Worm (Caenorhabditis elegans) whole organism, early embryonic: Measurements from ENCODE around the gene dcr-1.

Experiments used
- B0310.2 ChIP-seq: sonication (generic microtip); optimal IDR thresholded peaks from 2 replicates; lab custom pipeline; 2016; ENCODE audit warnings: mild to moderate bottlenecking, missing genetic modification characterization, missing compliant biosample characterization
- F13C5.2 ChIP-seq: sonication (generic microtip); optimal IDR thresholded peaks from 2 replicates; lab custom pipeline; 2017; ENCODE audit warnings: mild to moderate bottlenecking, missing genetic modification characterization, inconsistent platforms, missing compliant biosample characterization
- aly-1 ChIP-seq: sonication (generic microtip); optimal IDR thresholded peaks from 2 replicates; lab custom pipeline; 2016; ENCODE audit warnings: missing genetic modification characterization, missing compliant biosample characterization
- ama-1 ChIP-seq: fragments of 150-350 bp; optimal IDR thresholded peaks from 2 replicates; lab custom pipeline; 2014
- ceh-13 ChIP-seq: fragments of 200-800 bp; sonication (Bioruptor generic); optimal IDR thresholded peaks from 2 replicates; lab custom pipeline; 2018; ENCODE audit warnings: mild to moderate bottlenecking, missing genetic modification characterization, missing compliant biosample characterization
- ceh-36 ChIP-seq: sonication (generic microtip); optimal IDR thresholded peaks from 2 replicates; lab custom pipeline; 2016; ENCODE audit warnings: missing genetic modification characterization, inconsistent platforms, missing compliant biosample characterization
- ets-7 ChIP-seq: sonication (generic microtip); optimal IDR thresholded peaks from 2 replicates; lab custom pipeline; 2016; ENCODE audit warnings: missing genotype, missing genetic modification characterization, missing compliant biosample characterization
- flt-1 ChIP-seq: fragments of 200-800 bp; sonication (Bioruptor generic); IDR thresholded peaks from 2 replicates; pipeline ENCODE4 v1.3.6; 2022; ENCODE audit warnings: missing genetic modification characterization, missing compliant biosample characterization
- hmbx-1 ChIP-seq: sonication (generic microtip); optimal IDR thresholded peaks from 2 replicates; lab custom pipeline; 2016; ENCODE audit warnings: mild to moderate bottlenecking, missing genetic modification characterization, missing compliant biosample characterization
- hmg-4 ChIP-seq: fragments of 200-800 bp; sonication (Bioruptor generic); optimal IDR thresholded peaks from 2 replicates; lab custom pipeline; 2018; ENCODE audit warnings: mild to moderate bottlenecking, missing genetic modification characterization, missing compliant biosample characterization
- hnd-1 ChIP-seq: sonication (generic microtip); optimal IDR thresholded peaks from 2 replicates; lab custom pipeline; 2016; ENCODE audit warnings: missing genetic modification characterization, missing compliant biosample characterization
- pes-1 ChIP-seq: fragments of 200-800 bp; sonication (Bioruptor generic); IDR thresholded peaks from 2 replicates; pipeline ENCODE4 v1.3.6; 2022; ENCODE audit warnings: missing genetic modification reagents, missing genetic modification characterization, missing compliant biosample characterization
- scrt-1 ChIP-seq: fragments of 200-800 bp; sonication (Bioruptor generic); IDR thresholded peaks from 2 replicates; pipeline ENCODE4 v1.3.6; 2022; ENCODE audit warnings: missing genetic modification characterization, missing compliant biosample characterization
- sea-1 ChIP-seq: fragments of 200-800 bp; sonication (Bioruptor generic); conservative IDR thresholded peaks from 2 replicates; pipeline ENCODE4 v1.3.6; 2022; ENCODE audit warnings: missing genetic modification characterization, missing compliant biosample characterization
- tbx-11 ChIP-seq: fragments of 200-800 bp; sonication (Bioruptor generic); IDR thresholded peaks from 2 replicates; pipeline ENCODE4 v1.3.6; 2022; ENCODE audit warnings: missing genetic modification characterization, missing compliant biosample characterization
- tbx-37 ChIP-seq: fragments of 200-800 bp; sonication (Bioruptor generic); conservative IDR thresholded peaks from 2 replicates; pipeline ENCODE4 v1.3.6; 2022; ENCODE audit warnings: missing genetic modification reagents, missing genetic modification characterization, missing compliant biosample characterization
- tra-4 ChIP-seq: sonication (generic microtip); optimal IDR thresholded peaks from 2 replicates; lab custom pipeline; 2017; ENCODE audit warnings: missing genetic modification characterization, missing compliant biosample characterization

Gene dcr-1

ce11 chrIII:8111347-8111746, 31.3 kb upstream of the dcr-1 start:
- no peak for TF ChIP-seq ama-1 (lab: Kevin White, UChicago)
- TF ChIP-seq sea-1 = no peak
- TF ChIP-seq tbx-37 = no peak
- no peak for TF ChIP-seq hmbx-1 (tag; lab: Kevin White, UChicago)
- TF ChIP-seq tbx-11 = no peak
- no peak for TF ChIP-seq hmg-4
- no peak for TF ChIP-seq ceh-13 (GFP tag; lab: Kevin White, UChicago)
- no peak for TF ChIP-seq F13C5.2 (tag; lab: Kevin White, UChicago)
- no peak for TF ChIP-seq flt-1
- no peak for TF ChIP-seq B0310.2
- TF ChIP-seq scrt-1 (GFP tag; lab: Robert Waterston, UW) = no peak
- no peak for TF ChIP-seq ets-7 (tag; lab: Kevin White, UChicago)

DNA sequence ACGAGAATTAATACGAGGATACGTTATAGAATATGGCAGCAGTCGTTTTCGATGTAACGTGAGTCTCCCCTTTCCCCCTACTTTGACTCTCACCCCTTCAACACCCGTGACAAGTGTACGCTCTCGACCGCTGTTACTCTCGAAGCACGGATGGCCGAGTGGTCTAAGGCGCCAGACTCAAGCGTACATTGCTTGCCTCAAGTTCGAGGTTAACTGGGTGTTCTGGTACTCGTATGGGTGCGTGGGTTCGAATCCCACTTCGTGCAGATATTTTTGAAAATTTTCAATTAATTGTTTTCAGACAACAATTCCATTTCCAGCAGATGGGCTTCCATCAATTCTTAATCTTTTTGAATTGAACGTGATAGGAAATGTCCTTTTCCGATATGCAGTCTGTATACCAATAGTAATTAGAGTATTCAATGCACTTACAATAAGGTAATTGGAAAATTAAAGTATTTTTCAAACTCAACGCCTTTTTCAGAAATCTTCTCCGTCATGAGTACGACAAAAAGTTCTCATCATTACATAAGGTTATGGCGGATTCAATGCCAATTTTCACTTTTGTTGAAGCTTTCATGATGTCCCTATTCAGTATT, 29.5 kb upstream of the dcr-1 start:
- peak; percentile 90 for TF ChIP-seq aly-1 (tag; lab: Kevin White, UChicago)
- TF ChIP-seq flt-1 = peak; percentile 93
- peak; percentile 70 for TF ChIP-seq tra-4
- TF ChIP-seq tbx-37 = peak; percentile 83
- TF ChIP-seq B0310.2 = peak; percentile 90
- TF ChIP-seq ama-1 (lab: Kevin White, UChicago) = no peak
- TF ChIP-seq hmg-4 = peak; percentile 93
- peak; percentile 90 for TF ChIP-seq F13C5.2 (tag; lab: Kevin White, UChicago)
- peak; percentile 89 for TF ChIP-seq ceh-36 (tag; lab: Kevin White, UChicago)
- TF ChIP-seq tbx-11 = peak; percentile 89
- TF ChIP-seq scrt-1 (GFP tag; lab: Robert Waterston, UW) = peak; percentile 89
- TF ChIP-seq ets-7 (tag; lab: Kevin White, UChicago) = peak; percentile 70
- TF ChIP-seq sea-1 = peak; percentile 91
- peak; percentile 95 for TF ChIP-seq pes-1 (GFP tag; lab: Robert Waterston, UW)
- TF ChIP-seq hmbx-1 (tag; lab: Kevin White, UChicago) = peak; percentile 57
- TF ChIP-seq ceh-13 (GFP tag; lab: Kevin White, UChicago) = peak; percentile 87
- peak; percentile 68 for TF ChIP-seq hnd-1 (tag; lab: Kevin White, UChicago)

ce11 chrIII:8108490-8108889, 28.4 kb upstream of the dcr-1 start, which contains the start of gene C14B9.3:
C14B9.3 (plus strand) TSS chrIII:8108790.
- TF ChIP-seq tbx-37 = no peak
- no peak for TF ChIP-seq hnd-1 (tag; lab: Kevin White, UChicago)
- TF ChIP-seq scrt-1 (GFP tag; lab: Robert Waterston, UW) = no peak
- TF ChIP-seq hmbx-1 (tag; lab: Kevin White, UChicago) = no peak
- TF ChIP-seq B0310.2 = no peak
- TF ChIP-seq ama-1 (lab: Kevin White, UChicago) = no peak
- TF ChIP-seq sea-1 = no peak
- TF ChIP-seq tra-4 = no peak
- TF ChIP-seq flt-1 = no peak
- no peak for TF ChIP-seq pes-1 (GFP tag; lab: Robert Waterston, UW)
- no peak for TF ChIP-seq ceh-13 (GFP tag; lab: Kevin White, UChicago)
- no peak for TF ChIP-seq F13C5.2 (tag; lab: Kevin White, UChicago)
- no peak for TF ChIP-seq ets-7 (tag; lab: Kevin White, UChicago)
- TF ChIP-seq ceh-36 (tag; lab: Kevin White, UChicago) = no peak
- TF ChIP-seq tbx-11 = no peak
- no peak for TF ChIP-seq aly-1 (tag; lab: Kevin White, UChicago)
- no peak for TF ChIP-seq hmg-4

ce11 chrIII:8106476-8106875, 26.4 kb upstream of the dcr-1 start:
- TF ChIP-seq hnd-1 (tag; lab: Kevin White, UChicago) (peak; percentile 66), hmg-4 (peak; percentile 92), sea-1 (peak; percentile 88), scrt-1 (GFP tag; lab: Robert Waterston, UW) (peak; percentile 88), hmbx-1 (tag; lab: Kevin White, UChicago) (peak; percentile 27), tra-4 (peak; percentile 51), aly-1 (tag; lab: Kevin White, UChicago) (peak; percentile 88), ama-1 (lab: Kevin White, UChicago) (no peak), B0310.2 (peak; percentile 79), F13C5.2 (tag; lab: Kevin White, UChicago) (peak; percentile 80), ets-7 (tag; lab: Kevin White, UChicago) (peak; percentile 50), ceh-13 (GFP tag; lab: Kevin White, UChicago) (peak; percentile 64), tbx-11 (peak; percentile 77), pes-1 (GFP tag; lab: Robert Waterston, UW) (peak; percentile 91), tbx-37 (peak; percentile 67), ceh-36 (tag; lab: Kevin White, UChicago) (peak; percentile 75), flt-1 (peak; percentile 86)

ce11 chrIII:8105771-8106170, 25.7 kb upstream of the dcr-1 start:
- TF ChIP-seq hmbx-1 (tag; lab: Kevin White, UChicago) (no peak), scrt-1 (GFP tag; lab: Robert Waterston, UW) (no peak), pes-1 (GFP tag; lab: Robert Waterston, UW) (no peak), tra-4 (no peak), flt-1 (no peak), ceh-36 (tag; lab: Kevin White, UChicago) (no peak), B0310.2 (no peak), ets-7 (tag; lab: Kevin White, UChicago) (no peak), hmg-4 (no peak), tbx-37 (no peak), ama-1 (lab: Kevin White, UChicago) (no peak), F13C5.2 (tag; lab: Kevin White, UChicago) (no peak), sea-1 (no peak), aly-1 (tag; lab: Kevin White, UChicago) (no peak), ceh-13 (GFP tag; lab: Kevin White, UChicago) (no peak), tbx-11 (no peak), hnd-1 (tag; lab: Kevin White, UChicago) (no peak)

ce11 chrIII:8100960-8101359, 20.9 kb upstream of the dcr-1 start, which contains the start of gene plk-1:
plk-1 (plus strand) TSS chrIII:8101348.
- TF ChIP-seq tbx-11 = no peak
- no peak for TF ChIP-seq ceh-13 (GFP tag; lab: Kevin White, UChicago)
- no peak for TF ChIP-seq F13C5.2 (tag; lab: Kevin White, UChicago)
- TF ChIP-seq hmg-4 = no peak
- no peak for TF ChIP-seq ets-7 (tag; lab: Kevin White, UChicago)
- no peak for TF ChIP-seq ama-1 (lab: Kevin White, UChicago)
- TF ChIP-seq aly-1 (tag; lab: Kevin White, UChicago) = no peak
- TF ChIP-seq scrt-1 (GFP tag; lab: Robert Waterston, UW) = no peak
- no peak for TF ChIP-seq hnd-1 (tag; lab: Kevin White, UChicago)
- TF ChIP-seq sea-1 = no peak
- no peak for TF ChIP-seq tbx-37
- no peak for TF ChIP-seq ceh-36 (tag; lab: Kevin White, UChicago)
- TF ChIP-seq flt-1 = no peak
- no peak for TF ChIP-seq hmbx-1 (tag; lab: Kevin White, UChicago)
- TF ChIP-seq pes-1 (GFP tag; lab: Robert Waterston, UW) = no peak
- no peak for TF ChIP-seq tra-4
- no peak for TF ChIP-seq B0310.2
